Worm (Caenorhabditis elegans) whole organism, dauer: Measurements from ENCODE around the gene F52C6.3.
"Not testable (repeated sequence)": the region's sequence is repeated elsewhere in the genome, so short reads cannot be mapped to it uniquely, and the experiment has no call there.

Experiments used
- unc-62 ChIP-seq: sonication (generic microtip); optimal IDR thresholded peaks from 2 replicates; lab custom pipeline; 2017; ENCODE audit warnings: missing biosample characterization, missing genetic modification reagents, missing genetic modification characterization

F52C6.3 gene

ce11 chrII:1921018-1921417 lies 3.5 kb upstream of the F52C6.3 start, which contains the start of gene bath-7:
bath-7 (minus strand) TSS chrII:1921118.
- TF ChIP-seq unc-62 (GFP tag; lab: Kevin White, UChicago) = no peak

ce11 chrII:1922665-1923187 lies 1.8 kb upstream of the F52C6.3 start, which contains the start of the genes bath-2 and F52C6.4:
bath-2 (minus strand) TSS chrII:1922765.
F52C6.4 (plus strand) TSS chrII:1923137.
- no peak for TF ChIP-seq unc-62 (GFP tag; lab: Kevin White, UChicago)

- no peak for TF ChIP-seq unc-62 (GFP tag; lab: Kevin White, UChicago)
These were observed 1.6 kb downstream of the F52C6.3 start, which contains the start of gene F52C6.2 for ce11 chrII:1926162-1926561. F52C6.2 (plus strand) TSS chrII:1926462.

- no peak for TF ChIP-seq unc-62 (GFP tag; lab: Kevin White, UChicago)
These were observed 4.0 kb downstream of the F52C6.3 start for ce11 chrII:1928578-1928977.

ce11 chrII:1939652-1940051 lies 15.1 kb downstream of the F52C6.3 start, which contains the start of gene ZK250.13:
ZK250.13 (minus strand) TSS chrII:1939752.
- no peak for TF ChIP-seq unc-62 (GFP tag; lab: Kevin White, UChicago)

ce11 chrII:1945093-1945492 lies 20.5 kb downstream of the F52C6.3 start, which contains the start of gene ZK250.14:
ZK250.14 (minus strand) TSS chrII:1945193.
- no peak for TF ChIP-seq unc-62 (GFP tag; lab: Kevin White, UChicago)

ce11 chrII:1946427-1946826 lies 21.9 kb downstream of the F52C6.3 start, which contains the start of gene math-48:
math-48 (minus strand) TSS chrII:1946527.
- no peak for TF ChIP-seq unc-62 (GFP tag; lab: Kevin White, UChicago)

ce11 chrII:1948393-1948792 lies 23.8 kb downstream of the F52C6.3 start, which contains the start of gene ZK250.2:
ZK250.2 (plus strand) TSS chrII:1948693.
- not testable (repeated sequence) for TF ChIP-seq unc-62 (GFP tag; lab: Kevin White, UChicago)

ce11 chrII:1949119-1949518 lies 24.6 kb downstream of the F52C6.3 start:
- no peak for TF ChIP-seq unc-62 (GFP tag; lab: Kevin White, UChicago)

ce11 chrII:1955568-1955967 lies 31.0 kb downstream of the F52C6.3 start, which contains the start of gene math-49:
math-49 (minus strand) TSS chrII:1955668.
- not testable (repeated sequence) for TF ChIP-seq unc-62 (GFP tag; lab: Kevin White, UChicago)
